Worm (Caenorhabditis elegans) whole organism, L1 larva: ENCODE results near the gene pei-1.

ENCODE experiments used
- C16A3.4 ChIP-seq: fragments of 150-350 bp; optimal IDR thresholded peaks from 2 replicates; lab custom pipeline; 2014; ENCODE audit warnings: missing biosample characterization, missing genetic modification characterization
- C34B4.2 ChIP-seq: sonication (generic microtip); optimal IDR thresholded peaks from 2 replicates; lab custom pipeline; 2017; ENCODE audit warnings: mild to moderate bottlenecking, missing genetic modification characterization, missing compliant biosample characterization
- aha-1 ChIP-seq: fragments of 150-350 bp; optimal IDR thresholded peaks from 2 replicates; lab custom pipeline; 2014; ENCODE audit warnings: missing biosample characterization, missing genetic modification characterization
- blmp-1 ChIP-seq: fragments of 150-350 bp; optimal IDR thresholded peaks from 2 replicates; lab custom pipeline; 2014; ENCODE audit warnings: missing biosample characterization, missing genetic modification characterization
- ceh-63 ChIP-seq: fragments of 200-800 bp; sonication (Bioruptor generic); optimal IDR thresholded peaks from 2 replicates; lab custom pipeline; 2018; ENCODE audit warnings: mild to moderate bottlenecking, missing genetic modification characterization, missing compliant biosample characterization
- ceh-8 ChIP-seq: fragments of 200-800 bp; sonication (Bioruptor generic); optimal IDR thresholded peaks from 2 replicates; lab custom pipeline; 2018; ENCODE audit warnings: mild to moderate bottlenecking, missing genetic modification characterization, moderate library complexity, missing compliant biosample characterization
- ceh-88 ChIP-seq: fragments of 200-800 bp; sonication (Bioruptor generic); IDR thresholded peaks from 2 replicates; pipeline ENCODE4 v1.3.6; 2022; ENCODE audit warnings: missing genetic modification characterization, missing compliant biosample characterization
- ceh-90 ChIP-seq: sonication (generic microtip); optimal IDR thresholded peaks from 2 replicates; lab custom pipeline; 2016; ENCODE audit warnings: missing genetic modification characterization, missing compliant biosample characterization
- ces-1 ChIP-seq: fragments of 150-350 bp; optimal IDR thresholded peaks from 2 replicates; lab custom pipeline; 2014; ENCODE audit warnings: missing biosample characterization, missing genetic modification reagents, missing genetic modification characterization
- dsc-1 ChIP-seq: sonication (generic microtip); optimal IDR thresholded peaks from 2 replicates; lab custom pipeline; 2016; ENCODE audit warnings: mild to moderate bottlenecking, missing genetic modification characterization, missing compliant biosample characterization
- egl-27 ChIP-seq, 2 experiments: fragments of 150-350 bp in 1 of 2; sonication (generic microtip); optimal IDR thresholded peaks; 3 replicates each; lab custom pipeline; 2017 to 2018; ENCODE audit warnings: missing biosample characterization in 2 of 2, missing genetic modification characterization in 2 of 2, missing genetic modification reagents in 2 of 2
- elt-2 ChIP-seq: sonication (generic microtip); optimal IDR thresholded peaks from 2 replicates; lab custom pipeline; 2016; ENCODE audit warnings: missing genetic modification characterization, mild to moderate bottlenecking, inconsistent platforms, missing compliant biosample characterization, missing genetic modification reagents
- elt-3 ChIP-seq, 6 experiments: fragments of 150-350 bp in 1 of 6; sonication (generic microtip); optimal IDR thresholded peaks; 2 replicates each; lab custom pipeline; 2017 to 2018; ENCODE audit warnings: missing biosample characterization in 6 of 6, missing genetic modification characterization in 6 of 6, inconsistent platforms in 1 of 6
- fkh-10 ChIP-seq: sonication (generic microtip); optimal IDR thresholded peaks from 2 replicates; lab custom pipeline; 2017; ENCODE audit warnings: missing biosample characterization, missing genetic modification reagents, missing genetic modification characterization
- fkh-4 ChIP-seq: sonication (generic microtip); optimal IDR thresholded peaks from 2 replicates; lab custom pipeline; 2016; ENCODE audit warnings: missing compliant biosample characterization, missing genetic modification characterization, borderline replicate concordance
- fos-1 ChIP-seq: fragments of 150-350 bp; optimal IDR thresholded peaks from 2 replicates; lab custom pipeline; 2014; ENCODE audit warnings: missing biosample characterization, missing genetic modification characterization
- hlh-17 ChIP-seq: fragments of 200-800 bp; sonication (Bioruptor generic); optimal IDR thresholded peaks from 2 replicates; lab custom pipeline; 2018; ENCODE audit warnings: missing genetic modification characterization, mild to moderate bottlenecking, missing compliant biosample characterization, moderate library complexity, borderline replicate concordance
- irx-1 ChIP-seq: sonication (generic microtip); optimal IDR thresholded peaks from 2 replicates; lab custom pipeline; 2016; ENCODE audit warnings: missing genetic modification characterization, missing compliant biosample characterization
- isw-1 ChIP-seq: fragments of 200-800 bp; sonication (Bioruptor generic); IDR thresholded peaks from 2 replicates; pipeline ENCODE4 v1.3.6; 2022; ENCODE audit warnings: missing genetic modification characterization, missing compliant biosample characterization
- jun-1 ChIP-seq: fragments of 150-350 bp; optimal IDR thresholded peaks from 2 replicates; lab custom pipeline; 2014; ENCODE audit warnings: missing biosample characterization, missing genetic modification reagents, missing genetic modification characterization
- lin-14 ChIP-seq: fragments of 200-800 bp; sonication (Bioruptor generic); optimal IDR thresholded peaks from 2 replicates; lab custom pipeline; 2018; ENCODE audit warnings: mild to moderate bottlenecking, missing genetic modification characterization, moderate library complexity, missing compliant biosample characterization
- lin-15B ChIP-seq: fragments of 150-350 bp; sonication (generic microtip); optimal IDR thresholded peaks from 3 replicates; lab custom pipeline; 2014; ENCODE audit warnings: missing biosample characterization, missing genetic modification characterization
- lin-35 ChIP-seq, 2 experiments: fragments of 150-350 bp; optimal IDR thresholded peaks; 2 replicates each; lab custom pipeline; 2014; ENCODE audit warnings: missing biosample characterization in 2 of 2, missing genetic modification characterization in 2 of 2, missing genetic modification reagents in 2 of 2
- lin-39 ChIP-seq: fragments of 150-350 bp; optimal IDR thresholded peaks from 2 replicates; lab custom pipeline; 2014; ENCODE audit warnings: missing biosample characterization, missing genetic modification reagents, missing genetic modification characterization
- mab-9 ChIP-seq: fragments of 200-800 bp; sonication (Bioruptor generic); IDR thresholded peaks from 2 replicates; pipeline ENCODE4 v1.3.6; 2022; ENCODE audit warnings: missing genetic modification reagents, missing genetic modification characterization, missing compliant biosample characterization
- mef-2 ChIP-seq: fragments of 150-350 bp; optimal IDR thresholded peaks from 2 replicates; lab custom pipeline; 2014; ENCODE audit warnings: missing biosample characterization, missing genetic modification characterization
- nhr-12 ChIP-seq: sonication (generic microtip); optimal IDR thresholded peaks from 2 replicates; lab custom pipeline; 2017; ENCODE audit warnings: missing biosample characterization, missing genetic modification characterization
- nhr-19 ChIP-seq: fragments of 200-800 bp; sonication (Bioruptor generic); conservative IDR thresholded peaks from 2 replicates; pipeline ENCODE4 v1.3.6; 2022; ENCODE audit warnings: missing genetic modification characterization, missing compliant biosample characterization
- nhr-47 ChIP-seq: sonication (generic microtip); optimal IDR thresholded peaks from 2 replicates; lab custom pipeline; 2016; ENCODE audit warnings: mild to moderate bottlenecking, missing genetic modification characterization, moderate library complexity, missing compliant biosample characterization
- nhr-71 ChIP-seq: sonication (generic microtip); optimal IDR thresholded peaks from 2 replicates; lab custom pipeline; 2016; ENCODE audit warnings: mild to moderate bottlenecking, missing genetic modification characterization, moderate library complexity, missing compliant biosample characterization
- nhr-76 ChIP-seq: sonication (generic microtip); optimal IDR thresholded peaks from 2 replicates; lab custom pipeline; 2017; ENCODE audit warnings: missing biosample characterization, missing genetic modification characterization
- nhr-84 ChIP-seq: sonication (generic microtip); optimal IDR thresholded peaks from 2 replicates; lab custom pipeline; 2017; ENCODE audit warnings: missing biosample characterization, missing genetic modification characterization
- pqm-1 ChIP-seq: sonication (generic microtip); optimal IDR thresholded peaks from 3 replicates; lab custom pipeline; 2017; ENCODE audit warnings: missing biosample characterization, missing genetic modification characterization
- rnt-1 ChIP-seq: sonication (generic microtip); optimal IDR thresholded peaks from 2 replicates; lab custom pipeline; 2016; ENCODE audit warnings: mild to moderate bottlenecking, missing genetic modification characterization, moderate library complexity, missing compliant biosample characterization
- skn-1 ChIP-seq: fragments of 150-350 bp; optimal IDR thresholded peaks from 2 replicates; lab custom pipeline; 2014; ENCODE audit warnings: missing biosample characterization, missing genetic modification characterization
- snpc-4 ChIP-seq: fragments of 150-350 bp; optimal IDR thresholded peaks from 2 replicates; lab custom pipeline; 2014; ENCODE audit warnings: missing biosample characterization, missing genetic modification characterization
- snu-23 ChIP-seq: sonication (generic microtip); optimal IDR thresholded peaks from 2 replicates; lab custom pipeline; 2016; ENCODE audit warnings: missing genetic modification characterization, missing compliant biosample characterization
- sox-4 ChIP-seq: sonication (generic microtip); optimal IDR thresholded peaks from 2 replicates; lab custom pipeline; 2016; ENCODE audit warnings: missing genetic modification characterization, missing compliant biosample characterization
- sup-37 ChIP-seq: fragments of 200-800 bp; sonication (Bioruptor generic); optimal IDR thresholded peaks from 2 replicates; lab custom pipeline; 2018; ENCODE audit warnings: mild to moderate bottlenecking, missing genetic modification characterization, missing compliant biosample characterization
- tbx-2 ChIP-seq: sonication (generic microtip); optimal IDR thresholded peaks from 2 replicates; lab custom pipeline; 2016; ENCODE audit warnings: missing genetic modification characterization, missing compliant biosample characterization
- tlp-1 ChIP-seq: fragments of 150-350 bp; optimal IDR thresholded peaks from 2 replicates; lab custom pipeline; 2014; ENCODE audit warnings: missing biosample characterization, missing genetic modification characterization
- unc-30 ChIP-seq: sonication (generic microtip); optimal IDR thresholded peaks from 2 replicates; lab custom pipeline; 2017; ENCODE audit warnings: missing biosample characterization, missing genetic modification characterization
- unc-62 ChIP-seq: fragments of 150-350 bp; optimal IDR thresholded peaks from 2 replicates; lab custom pipeline; 2014; ENCODE audit warnings: missing biosample characterization, missing genetic modification reagents, missing genetic modification characterization
- unc-86 ChIP-seq: sonication (generic microtip); optimal IDR thresholded peaks from 2 replicates; lab custom pipeline; 2016; ENCODE audit warnings: missing genetic modification characterization, missing compliant biosample characterization
- zag-1 ChIP-seq: fragments of 150-350 bp; optimal IDR thresholded peaks from 2 replicates; lab custom pipeline; 2014; ENCODE audit warnings: missing biosample characterization, missing genetic modification characterization
- zip-4 ChIP-seq: fragments of 200-800 bp; sonication (Bioruptor generic); optimal IDR thresholded peaks from 2 replicates; lab custom pipeline; 2018; ENCODE audit warnings: mild to moderate bottlenecking, missing genetic modification characterization, moderate library complexity, missing compliant biosample characterization

The pei-1 gene

ce11 chrIV:9623269-9623668 lies 31.0 kb upstream of the pei-1 start, which contains the start of gene W09C2.9:
Gene W09C2.9, minus strand, starts transcription at chrIV:9623369.
- TF ChIP-seq elt-3 (tag; optimal IDR thresholded peaks at IDR 0.05; lab: Kevin White, UChicago) (no peak), zip-4 (no peak), ceh-8 (GFP tag; lab: Kevin White, UChicago) (no peak), nhr-47 (tag; lab: Kevin White, UChicago) (no peak), ces-1 (GFP tag; lab: Kevin White, UChicago) (no peak)

- TF ChIP-seq lin-35 (GFP tag; optimal IDR thresholded peaks at IDR 0.05; lab: Kevin White, UChicago) (no peak), snu-23 (GFP tag; lab: Kevin White, UChicago) (no peak), irx-1 (tag; lab: Kevin White, UChicago) (no peak), dsc-1 (no peak), hlh-17 (GFP tag; lab: Kevin White, UChicago) (no peak), C34B4.2 (no peak), lin-15B (tag; lab: Kevin White, UChicago) (no peak), lin-39 (tag; lab: Kevin White, UChicago) (no peak)
- TF ChIP-seq, all 84 proteins: peak for 0
Measured at ce11 chrIV:9622272-9622671, 30.0 kb upstream of the pei-1 start, which contains the start of gene W09C2.7. Gene W09C2.7, minus strand, starts transcription at chrIV:9622372.

ce11 chrIV:9618836-9619235 lies 26.5 kb upstream of the pei-1 start:
- peak; percentile 14 for TF ChIP-seq blmp-1 (tag; lab: Kevin White, UChicago)
- peak; percentile 6 for TF ChIP-seq lin-14 (GFP tag; lab: Kevin White, UChicago)
- peak; percentile 20 for TF ChIP-seq rnt-1 (tag; lab: Kevin White, UChicago)
- no peak for TF ChIP-seq elt-3 (tag; optimal IDR thresholded peaks at IDR 0.05; lab: Kevin White, UChicago)
- no peak for TF ChIP-seq irx-1 (tag; lab: Kevin White, UChicago)
- TF ChIP-seq skn-1, result no peak

- no peak for TF ChIP-seq mef-2 (tag; lab: Kevin White, UChicago)
- TF ChIP-seq nhr-71 (tag; lab: Kevin White, UChicago), result no peak
- no peak for TF ChIP-seq sox-4 (tag; lab: Kevin White, UChicago)
- no peak for TF ChIP-seq irx-1 (tag; lab: Kevin White, UChicago)
- no peak for TF ChIP-seq tbx-2 (tag; lab: Kevin White, UChicago)
- no peak for TF ChIP-seq egl-27 (tag; optimal IDR thresholded peaks at IDR 0.05; lab: Kevin White, UChicago)
- no peak for TF ChIP-seq aha-1 (tag; lab: Kevin White, UChicago)
- TF ChIP-seq rnt-1 (tag; lab: Kevin White, UChicago), result peak; percentile 33
- TF ChIP-seq pqm-1 (tag; lab: Kevin White, UChicago), result no peak
- TF ChIP-seq nhr-19, result no peak
- no peak for TF ChIP-seq skn-1
- no peak for TF ChIP-seq nhr-76
- TF ChIP-seq isw-1, result no peak
- TF ChIP-seq blmp-1 (tag; lab: Kevin White, UChicago), result peak; percentile 70
- no peak for TF ChIP-seq fkh-4 (tag; lab: Kevin White, UChicago)
- no peak for TF ChIP-seq ceh-63 (GFP tag; lab: Kevin White, UChicago)
- TF ChIP-seq C34B4.2, result no peak
- TF ChIP-seq ceh-90 (tag; lab: Kevin White, UChicago), result no peak
- no peak for TF ChIP-seq zip-4
- no peak for TF ChIP-seq lin-15B (tag; lab: Kevin White, UChicago)
- no peak for TF ChIP-seq unc-86
- peak; percentile 10 for TF ChIP-seq snu-23 (GFP tag; lab: Kevin White, UChicago)
- no peak for TF ChIP-seq mab-9 (GFP tag; lab: Robert Waterston, UW)
- no peak for TF ChIP-seq tlp-1 (tag; lab: Kevin White, UChicago)
- no peak for TF ChIP-seq unc-30 (tag; lab: Kevin White, UChicago)
- TF ChIP-seq zag-1 (tag; lab: Kevin White, UChicago), result no peak
- no peak for TF ChIP-seq nhr-12 (tag; lab: Kevin White, UChicago)
- TF ChIP-seq fos-1 (tag; lab: Kevin White, UChicago), result no peak
- TF ChIP-seq C16A3.4 (tag; lab: Kevin White, UChicago), result no peak
- no peak for TF ChIP-seq snpc-4 (tag; lab: Kevin White, UChicago)
- no peak for TF ChIP-seq jun-1
- TF ChIP-seq elt-2, result no peak
- TF ChIP-seq lin-14 (GFP tag; lab: Kevin White, UChicago), result peak; percentile 44
- TF ChIP-seq lin-35 (GFP tag; optimal IDR thresholded peaks at IDR 0.05; lab: Kevin White, UChicago), result no peak
- no peak for TF ChIP-seq sup-37 (GFP tag; lab: Kevin White, UChicago)
- TF ChIP-seq unc-62 (GFP tag; lab: Kevin White, UChicago), result no peak
- TF ChIP-seq fkh-10 (GFP tag; lab: Kevin White, UChicago), result no peak
- TF ChIP-seq ceh-88 (GFP tag; lab: Robert Waterston, UW), result no peak
- TF ChIP-seq nhr-84 (tag; lab: Kevin White, UChicago), result no peak
Measured at ce11 chrIV:9618015-9618414, 25.7 kb upstream of the pei-1 start.
